Fruit fly (Drosophila melanogaster) whole organism, embryonic: Measurements from ENCODE around the gene CG43401.

ENCODE experiments used
- Abd-B ChIP-seq: fragments of 200-800 bp; sonication (Bioruptor generic); optimal IDR thresholded peaks from 2 replicates; lab custom pipeline; 2018; ENCODE audit warnings: missing biosample characterization, mild to moderate bottlenecking, missing genetic modification characterization, moderate library complexity
- Atf6 ChIP-seq: fragments of 200-800 bp; sonication (Bioruptor generic); IDR thresholded peaks from 2 replicates; pipeline ENCODE4 v1.3.6; 2022; ENCODE audit warnings: missing biosample characterization, missing genetic modification characterization
- Bdp1 ChIP-seq: fragments of 200-800 bp; sonication (Bioruptor generic); optimal IDR thresholded peaks from 3 replicates; lab custom pipeline; 2016; ENCODE audit warnings: missing biosample characterization, missing genetic modification characterization
- Blimp-1 ChIP-seq: fragments of 200-800 bp; sonication (Bioruptor generic); optimal IDR thresholded peaks from 3 replicates; lab custom pipeline; 2018; ENCODE audit warnings: missing biosample characterization, missing genetic modification characterization, mild to moderate bottlenecking, moderate library complexity, missing genetic modification reagents
- BtbVII ChIP-seq: fragments of 200-800 bp; sonication (Bioruptor generic); optimal IDR thresholded peaks from 3 replicates; lab custom pipeline; 2017; ENCODE audit warnings: missing biosample characterization, mild to moderate bottlenecking, missing genetic modification characterization
- CG10147 ChIP-seq: fragments of 200-800 bp; sonication (Bioruptor generic); optimal IDR thresholded peaks from 2 replicates; lab custom pipeline; 2019; ENCODE audit warnings: missing biosample characterization, mild to moderate bottlenecking, missing genetic modification characterization, moderate library complexity
- CG11695 ChIP-seq: fragments of 200-800 bp; sonication (Bioruptor generic); IDR thresholded peaks from 3 replicates; pipeline ENCODE4 v1.3.6; 2022; ENCODE audit warnings: missing biosample characterization, missing genetic modification characterization
- CG11696 ChIP-seq: fragments of 200-800 bp; sonication (Bioruptor generic); IDR thresholded peaks from 2 replicates; pipeline ENCODE4 v1.3.6; 2022; ENCODE audit warnings: missing biosample characterization, missing genetic modification characterization
- CG12155 ChIP-seq: fragments of 200-800 bp; sonication (Bioruptor generic); optimal IDR thresholded peaks from 3 replicates; lab custom pipeline; 2016; ENCODE audit warnings: missing biosample characterization, missing genetic modification characterization
- CG12659 ChIP-seq: fragments of 200-800 bp; sonication (Bioruptor generic); optimal IDR thresholded peaks from 3 replicates; lab custom pipeline; 2017; ENCODE audit warnings: mild to moderate bottlenecking, missing biosample characterization, missing genetic modification reagents, missing genetic modification characterization
- CG14014 ChIP-seq: fragments of 200-800 bp; sonication (Bioruptor generic); IDR thresholded peaks from 2 replicates; pipeline ENCODE4 v1.3.6; 2022; ENCODE audit warnings: missing biosample characterization, missing genetic modification characterization
- CG16779 ChIP-seq: fragments of 200-800 bp; sonication (Bioruptor generic); IDR thresholded peaks from 2 replicates; pipeline ENCODE4 v1.3.6; 2022; ENCODE audit warnings: missing biosample characterization, missing genetic modification characterization
- CG17359 ChIP-seq: fragments of 200-800 bp; sonication (Bioruptor generic); optimal IDR thresholded peaks from 3 replicates; lab custom pipeline; 2018; ENCODE audit warnings: missing biosample characterization, mild to moderate bottlenecking, missing genetic modification characterization, moderate library complexity
- CG17361 ChIP-seq: fragments of 200-800 bp; sonication (Bioruptor generic); IDR thresholded peaks from 3 replicates; pipeline ENCODE4 v1.3.6; 2022; ENCODE audit warnings: missing biosample characterization, missing genetic modification characterization
- CG17912 ChIP-seq: fragments of 200-800 bp; sonication (Bioruptor generic); optimal IDR thresholded peaks from 2 replicates; lab custom pipeline; 2018; ENCODE audit warnings: missing biosample characterization, mild to moderate bottlenecking, missing genetic modification characterization
- CG18619 ChIP-seq: fragments of 200-800 bp; sonication (Bioruptor generic); optimal IDR thresholded peaks from 3 replicates; lab custom pipeline; 2017; ENCODE audit warnings: missing biosample characterization, mild to moderate bottlenecking, missing genetic modification characterization
- CG18764 ChIP-seq: fragments of 200-800 bp; sonication (Bioruptor generic); optimal IDR thresholded peaks from 3 replicates; lab custom pipeline; 2016; ENCODE audit warnings: missing biosample characterization, missing genetic modification characterization
- CG2712 ChIP-seq: fragments of 200-800 bp; optimal IDR thresholded peaks from 3 replicates; lab custom pipeline; 2019; ENCODE audit warnings: missing biosample characterization, mild to moderate bottlenecking, missing genetic modification characterization, moderate library complexity
- CG33213 ChIP-seq: fragments of 200-800 bp; sonication (Bioruptor generic); optimal IDR thresholded peaks from 3 replicates; lab custom pipeline; 2016; ENCODE audit warnings: missing biosample characterization, missing genetic modification characterization
- CG43689 ChIP-seq: fragments of 200-800 bp; sonication (Bioruptor generic); IDR thresholded peaks from 2 replicates; pipeline ENCODE4 v1.3.6; 2022; ENCODE audit warnings: missing biosample characterization, missing genetic modification characterization
- CG5245 ChIP-seq: fragments of 200-800 bp; sonication (Bioruptor generic); optimal IDR thresholded peaks from 3 replicates; lab custom pipeline; 2016; ENCODE audit warnings: missing biosample characterization, missing genetic modification characterization
- CG9817 ChIP-seq: fragments of 200-800 bp; sonication (Bioruptor generic); optimal IDR thresholded peaks from 2 replicates; lab custom pipeline; 2018; ENCODE audit warnings: missing biosample characterization, mild to moderate bottlenecking, missing genetic modification characterization, moderate library complexity
- Chrac-16 ChIP-seq: fragments of 200-800 bp; sonication (Bioruptor generic); optimal IDR thresholded peaks from 3 replicates; lab custom pipeline; 2016; ENCODE audit warnings: missing biosample characterization, missing genetic modification characterization
- Dll ChIP-seq: fragments of 200-800 bp; sonication (Bioruptor generic); IDR thresholded peaks from 4 replicates; pipeline ENCODE4 v1.3.6; 2022; ENCODE audit warnings: missing biosample characterization, missing genetic modification characterization; ENCODE audit not compliant: partially characterized antibody
- Fer3 ChIP-seq: fragments of 200-800 bp; sonication (Bioruptor generic); optimal IDR thresholded peaks from 2 replicates; lab custom pipeline; 2018; ENCODE audit warnings: missing biosample characterization, mild to moderate bottlenecking, missing genetic modification characterization, moderate library complexity
- Ptx1 ChIP-seq: fragments of 200-800 bp; sonication (Bioruptor generic); IDR thresholded peaks from 2 replicates; pipeline ENCODE4 v1.3.6; 2022; ENCODE audit warnings: missing biosample characterization, missing genetic modification characterization
- Trl ChIP-seq, 3 experiments: fragments of >200 bp in 2 of 3; fragments of 200-800 bp in 1 of 3; sonication (Bioruptor generic) in 1 of 3; optimal IDR thresholded peaks; 2 replicates in 1 of 3; 3 replicates in 2 of 3; lab custom pipeline; 2016 to 2017; ENCODE audit warnings: missing biosample characterization in 1 of 3, missing genetic modification characterization in 1 of 3
- Xbp1 ChIP-seq: fragments of 200-800 bp; sonication (Bioruptor generic); optimal IDR thresholded peaks from 3 replicates; lab custom pipeline; 2016; ENCODE audit warnings: missing biosample characterization, mild to moderate bottlenecking, missing genetic modification characterization
- abd-A ChIP-seq: fragments of 200-800 bp; sonication (Bioruptor generic); optimal IDR thresholded peaks from 3 replicates; lab custom pipeline; 2019; ENCODE audit warnings: missing biosample characterization, mild to moderate bottlenecking, missing genetic modification characterization, moderate library complexity
- amos ChIP-seq: fragments of 200-800 bp; sonication (Bioruptor generic); IDR thresholded peaks from 2 replicates; pipeline ENCODE4 v1.3.6; 2022; ENCODE audit warnings: missing biosample characterization, missing genetic modification characterization; ENCODE audit not compliant: partially characterized antibody
- ase ChIP-seq: fragments of 200-800 bp; sonication (Bioruptor generic); IDR thresholded peaks from 3 replicates; pipeline ENCODE4 v1.3.6; 2022; ENCODE audit warnings: missing biosample characterization, missing genetic modification characterization
- bsh ChIP-seq, 2 experiments: fragments of 200-800 bp; sonication (Bioruptor generic); optimal IDR thresholded peaks; 2 replicates each; lab custom pipeline; 2017 to 2018; ENCODE audit warnings: mild to moderate bottlenecking in 2 of 2, missing biosample characterization in 2 of 2, missing genetic modification characterization in 2 of 2, moderate library complexity in 1 of 2
- corto ChIP-seq: fragments of 200-800 bp; sonication (Bioruptor generic); optimal IDR thresholded peaks from 2 replicates; lab custom pipeline; 2016; ENCODE audit warnings: missing biosample characterization, mild to moderate bottlenecking, missing genetic modification characterization, moderate library complexity
- dati ChIP-seq: fragments of 200-800 bp; sonication (Bioruptor generic); IDR thresholded peaks from 2 replicates; pipeline ENCODE4 v1.3.6; 2022; ENCODE audit warnings: missing biosample characterization, missing genetic modification characterization
- fd3F ChIP-seq: fragments of 200-800 bp; sonication (Bioruptor generic); optimal IDR thresholded peaks from 2 replicates; lab custom pipeline; 2018; ENCODE audit warnings: missing biosample characterization, mild to moderate bottlenecking, missing genetic modification characterization, moderate library complexity
- gcm2 ChIP-seq: fragments of 200-800 bp; sonication (Bioruptor generic); optimal IDR thresholded peaks from 2 replicates; lab custom pipeline; 2016; ENCODE audit warnings: missing biosample characterization, missing genetic modification characterization
- gsb ChIP-seq: fragments of 200-800 bp; sonication (Bioruptor generic); IDR thresholded peaks from 2 replicates; pipeline ENCODE4 v1.3.6; 2022; ENCODE audit warnings: missing biosample characterization, missing genetic modification characterization
- ken ChIP-seq: fragments of 200-800 bp; sonication (Bioruptor generic); IDR thresholded peaks from 3 replicates; pipeline ENCODE4 v1.3.6; 2022; ENCODE audit warnings: missing biosample characterization, missing genetic modification characterization
- lilli ChIP-seq: fragments of 200-800 bp; sonication (Bioruptor generic); optimal IDR thresholded peaks from 3 replicates; lab custom pipeline; 2016; ENCODE audit warnings: missing biosample characterization, missing genetic modification characterization
- lmd ChIP-seq: fragments of 200-800 bp; sonication (Bioruptor generic); IDR thresholded peaks from 2 replicates; pipeline ENCODE4 v1.3.6; 2022; ENCODE audit warnings: missing biosample characterization, missing genetic modification characterization
- lov ChIP-seq, 2 experiments: fragments of 200-800 bp in 1 of 2; fragments of >200 bp in 1 of 2; sonication (Bioruptor generic) in 1 of 2; IDR thresholded peaks in 1 of 2; optimal IDR thresholded peaks in 1 of 2; 2 replicates in 1 of 2; 3 replicates in 1 of 2; pipeline versions ENCODE4 v1.3.6 to Lab custom; 2017 to 2022; ENCODE audit warnings: missing biosample characterization in 1 of 2, missing genetic modification characterization in 1 of 2
- mam ChIP-seq: fragments of 200-800 bp; sonication (Bioruptor generic); optimal IDR thresholded peaks from 3 replicates; lab custom pipeline; 2016; ENCODE audit warnings: missing biosample characterization, missing genetic modification characterization
- peb ChIP-seq: fragments of 200-800 bp; sonication (Bioruptor generic); IDR thresholded peaks from 2 replicates; pipeline ENCODE4 v1.3.6; 2022; ENCODE audit warnings: missing biosample characterization, missing genetic modification characterization
- sc ChIP-seq, 3 experiments: fragments of >200 bp in 2 of 3; fragments of 200-800 bp in 1 of 3; sonication (Bioruptor generic) in 1 of 3; optimal IDR thresholded peaks; 2 replicates in 2 of 3; 3 replicates in 1 of 3; lab custom pipeline; 2017; ENCODE audit warnings: mild to moderate bottlenecking in 1 of 3, missing biosample characterization in 1 of 3, missing genetic modification characterization in 1 of 3, missing genetic modification reagents in 1 of 3
- sens-2 ChIP-seq: fragments of 200-800 bp; sonication (Bioruptor generic); IDR thresholded peaks from 2 replicates; pipeline ENCODE4 v1.3.6; 2022; ENCODE audit warnings: missing biosample characterization, missing genetic modification characterization
- stwl ChIP-seq: fragments of 200-800 bp; sonication (Bioruptor generic); optimal IDR thresholded peaks from 3 replicates; lab custom pipeline; 2018; ENCODE audit warnings: missing biosample characterization, mild to moderate bottlenecking, missing genetic modification characterization, moderate library complexity
- tll ChIP-seq, 2 experiments: fragments of 200-800 bp in 1 of 2; fragments of >200 bp in 1 of 2; sonication (Bioruptor generic) in 1 of 2; optimal IDR thresholded peaks; 2 replicates each; lab custom pipeline; 2017 to 2019; ENCODE audit warnings: missing biosample characterization in 2 of 2, missing genetic modification characterization in 2 of 2, mild to moderate bottlenecking in 1 of 2, moderate library complexity in 1 of 2
- vvl ChIP-seq: fragments of 200-800 bp; sonication (Bioruptor generic); IDR thresholded peaks from 2 replicates; pipeline ENCODE4 v1.3.6; 2022; ENCODE audit warnings: missing biosample characterization, missing genetic modification characterization
- zfh1 ChIP-seq: fragments of 200-800 bp; sonication (Bioruptor generic); IDR thresholded peaks from 3 replicates; pipeline ENCODE4 v1.3.6; 2022; ENCODE audit warnings: missing biosample characterization, missing genetic modification characterization

Gene CG43401

dm6 chr2L:1427792-1428191 is 482 bp upstream of the CG43401 start (continued):
- TF ChIP-seq CG12659 (no peak), CG17359 (peak; percentile 11), gsb (no peak), CG5245 (no peak), Xbp1 (GFP tag; lab: Kevin White, UChicago) (peak; percentile 41), CG18619 (GFP tag; lab: Kevin White, UChicago) (no peak), CG11695 (GFP tag; lab: Robert Waterston, UW) (peak; percentile 46; the same call in 1 of the 3 replicates), BtbVII (GFP tag; lab: Kevin White, UChicago) (no peak), Trl (optimal IDR thresholded peaks at IDR 0.05; lab: Kevin White, UChicago) (no peak), Trl (GFP tag; optimal IDR thresholded peaks at IDR 0.05; lab: Kevin White, UChicago) (peak; percentile 6), CG11696 (no peak), dati (no peak), CG14014 (GFP tag; lab: Robert Waterston, UW) (0 out of 2 replicates have a peak, but pooled peaks have one; percentile 31), CG17361 (no peak), Abd-B (GFP tag; lab: Kevin White, UChicago) (peak; percentile 37), gcm2 (GFP tag; lab: Kevin White, UChicago) (no peak), fd3F (no peak), sens-2 (GFP tag; lab: Robert Waterston, UW) (no peak), peb (GFP tag; lab: Robert Waterston, UW) (peak; percentile 54), CG12155 (no peak), vvl (peak; percentile 59), lmd (GFP tag; lab: Robert Waterston, UW) (peak; percentile 24; the same call in 1 of the 2 replicates), ken (peak; percentile 58; the same call in 1 of the 3 replicates), zfh1 (0 out of 3 replicates have a peak, but pooled peaks have one; percentile 38), ase (GFP tag; lab: Robert Waterston, UW) (no peak), CG33213 (no peak), tll (GFP tag; optimal IDR thresholded peaks at IDR 0.05; lab: Kevin White, UChicago) (no peak), Ptx1 (GFP tag; lab: Robert Waterston, UW) (peak; percentile 58), bsh (GFP tag; optimal IDR thresholded peaks at IDR 0.05; lab: Kevin White, UChicago) (peak; percentile 17 to 52), CG43689 (GFP tag; lab: Robert Waterston, UW) (peak; percentile 44), lilli (no peak), Blimp-1 (GFP tag; lab: Kevin White, UChicago) (no peak), abd-A (tag; lab: Kevin White, UChicago) (no peak), mam (GFP tag; lab: Kevin White, UChicago) (peak; percentile 18), Fer3 (tag; lab: Kevin White, UChicago) (no peak), Chrac-16 (GFP tag; lab: Kevin White, UChicago) (peak; percentile 28), CG10147 (GFP tag; lab: Kevin White, UChicago) (no peak), amos (GFP tag; lab: Robert Waterston, UW) (no peak), sc (optimal IDR thresholded peaks at IDR 0.05; lab: Kevin White, UChicago) (no peak), sc (GFP tag; optimal IDR thresholded peaks at IDR 0.05; lab: Kevin White, UChicago) (peak; percentile 33), lov (optimal IDR thresholded peaks at IDR 0.05; lab: Kevin White, UChicago) (no peak), lov (GFP tag; IDR thresholded peaks at IDR 0.05; lab: Robert Waterston, UW) (no peak), CG16779 (GFP tag; lab: Robert Waterston, UW) (no peak), corto (GFP tag; lab: Kevin White, UChicago) (no peak), CG2712 (tag; lab: Kevin White, UChicago) (peak; percentile 33), CG17912 (no peak), stwl (tag; lab: Kevin White, UChicago) (no peak), CG18764 (GFP tag; lab: Kevin White, UChicago) (no peak), Atf6 (GFP tag; lab: Robert Waterston, UW) (peak; percentile 22; the same call in 1 of the 2 replicates), Dll (GFP tag; lab: Robert Waterston, UW) (0 out of 4 replicates have a peak, but pooled peaks have one; percentile 19), Bdp1 (GFP tag; lab: Kevin White, UChicago) (no peak), CG9817 (tag; lab: Kevin White, UChicago) (no peak)
